Fruit fly (Drosophila melanogaster) whole organism, embryonic: ENCODE data around the gene CG8326.

ENCODE experiments used
- Aef1 ChIP-seq: fragments of 200-800 bp; sonication (Bioruptor generic); IDR thresholded peaks from 3 replicates; pipeline ENCODE4 v1.3.6; 2022; ENCODE audit warnings: missing biosample characterization, missing genetic modification characterization
- CG10462 ChIP-seq: fragments of 200-800 bp; sonication (Bioruptor generic); optimal IDR thresholded peaks from 2 replicates; lab custom pipeline; 2016; ENCODE audit warnings: missing biosample characterization, missing genetic modification characterization
- CG10979 ChIP-seq: fragments of 200-800 bp; sonication (Bioruptor generic); optimal IDR thresholded peaks from 2 replicates; lab custom pipeline; 2018; ENCODE audit warnings: missing biosample characterization, mild to moderate bottlenecking, missing genetic modification characterization, moderate library complexity
- CG11398 ChIP-seq: fragments of 200-800 bp; sonication (Bioruptor generic); optimal IDR thresholded peaks from 2 replicates; lab custom pipeline; 2016; ENCODE audit warnings: missing biosample characterization, missing genetic modification characterization
- CG12071 ChIP-seq: fragments of 200-800 bp; sonication (Bioruptor generic); optimal IDR thresholded peaks from 3 replicates; lab custom pipeline; 2018; ENCODE audit warnings: missing biosample characterization, mild to moderate bottlenecking, missing genetic modification characterization
- CG1233 ChIP-seq: fragments of 200-800 bp; sonication (Bioruptor generic); optimal IDR thresholded peaks from 4 replicates; lab custom pipeline; 2018; ENCODE audit warnings: missing biosample characterization, mild to moderate bottlenecking, missing genetic modification characterization
- CG12942 ChIP-seq: fragments of 200-800 bp; sonication (Bioruptor generic); optimal IDR thresholded peaks from 3 replicates; lab custom pipeline; 2016; ENCODE audit warnings: missing biosample characterization, missing genetic modification characterization
- CG13296 ChIP-seq: fragments of 200-800 bp; sonication (Bioruptor generic); optimal IDR thresholded peaks from 3 replicates; lab custom pipeline; 2018; ENCODE audit warnings: missing biosample characterization, mild to moderate bottlenecking, missing genetic modification characterization
- CG1647 ChIP-seq: fragments of 200-800 bp; sonication (Bioruptor generic); optimal IDR thresholded peaks from 3 replicates; lab custom pipeline; 2016; ENCODE audit warnings: missing biosample characterization, missing genetic modification characterization
- CG17568 ChIP-seq: fragments of 200-800 bp; sonication (Bioruptor generic); optimal IDR thresholded peaks from 2 replicates; lab custom pipeline; 2018; ENCODE audit warnings: missing biosample characterization, mild to moderate bottlenecking, missing genetic modification characterization, moderate library complexity
- CG2678 ChIP-seq: fragments of 200-800 bp; sonication (Bioruptor generic); optimal IDR thresholded peaks from 3 replicates; lab custom pipeline; 2019; ENCODE audit warnings: missing biosample characterization, mild to moderate bottlenecking, missing genetic modification characterization, moderate library complexity
- CG31388 ChIP-seq: fragments of 200-800 bp; sonication (Bioruptor generic); optimal IDR thresholded peaks from 2 replicates; lab custom pipeline; 2016; ENCODE audit warnings: missing biosample characterization, missing genetic modification characterization
- CG3281 ChIP-seq: fragments of 200-800 bp; sonication (Bioruptor generic); optimal IDR thresholded peaks from 3 replicates; lab custom pipeline; 2017; ENCODE audit warnings: missing biosample characterization, mild to moderate bottlenecking, missing genetic modification characterization
- CG33213 ChIP-seq: fragments of 200-800 bp; sonication (Bioruptor generic); optimal IDR thresholded peaks from 3 replicates; lab custom pipeline; 2016; ENCODE audit warnings: missing biosample characterization, missing genetic modification characterization
- CG3847 ChIP-seq: fragments of 200-800 bp; sonication (Bioruptor generic); IDR thresholded peaks from 2 replicates; pipeline ENCODE4 v1.3.6; 2022; ENCODE audit warnings: missing biosample characterization, missing genetic modification characterization
- CG4328 ChIP-seq: fragments of 200-800 bp; sonication (Bioruptor generic); optimal IDR thresholded peaks from 3 replicates; lab custom pipeline; 2017; ENCODE audit warnings: missing biosample characterization, missing genetic modification reagents, missing genetic modification characterization
- CG4854 ChIP-seq: fragments of 200-800 bp; sonication (Bioruptor generic); optimal IDR thresholded peaks from 2 replicates; lab custom pipeline; 2016; ENCODE audit warnings: missing biosample characterization, missing genetic modification characterization, inconsistent platforms
- CG6175 ChIP-seq: fragments of 200-800 bp; sonication (Bioruptor generic); IDR thresholded peaks from 3 replicates; pipeline ENCODE4 v1.3.6; 2022; ENCODE audit warnings: missing biosample characterization, missing genetic modification characterization
- CG6254 ChIP-seq: fragments of 200-800 bp; sonication (Bioruptor generic); optimal IDR thresholded peaks from 3 replicates; lab custom pipeline; 2017; ENCODE audit warnings: mild to moderate bottlenecking, missing biosample characterization, missing genetic modification reagents, missing genetic modification characterization
- CG6813 ChIP-seq: fragments of 200-800 bp; sonication (Bioruptor generic); optimal IDR thresholded peaks from 2 replicates; lab custom pipeline; 2017; ENCODE audit warnings: missing biosample characterization, missing genetic modification characterization, mild to moderate bottlenecking, moderate library complexity, missing genetic modification reagents
- CG7271 ChIP-seq: fragments of 200-800 bp; sonication (Bioruptor generic); optimal IDR thresholded peaks from 2 replicates; lab custom pipeline; 2018; ENCODE audit warnings: missing biosample characterization, mild to moderate bottlenecking, missing genetic modification characterization, moderate library complexity
- Gsc ChIP-seq: fragments of 200-800 bp; sonication (Bioruptor generic); IDR thresholded peaks from 2 replicates; pipeline ENCODE4 v1.3.6; 2022; ENCODE audit warnings: missing biosample characterization, missing genetic modification characterization
- Lhr ChIP-seq: fragments of 200-800 bp; sonication (Bioruptor generic); optimal IDR thresholded peaks from 3 replicates; lab custom pipeline; 2017; ENCODE audit warnings: mild to moderate bottlenecking, missing biosample characterization, missing genetic modification reagents, missing genetic modification characterization
- MTF-1 ChIP-seq: fragments of 200-800 bp; sonication (Bioruptor generic); optimal IDR thresholded peaks from 2 replicates; lab custom pipeline; 2018; ENCODE audit warnings: missing biosample characterization, mild to moderate bottlenecking, missing genetic modification characterization, borderline replicate concordance
- Neu2 ChIP-seq: fragments of 200-800 bp; sonication (Bioruptor generic); optimal IDR thresholded peaks from 3 replicates; lab custom pipeline; 2016; ENCODE audit warnings: missing biosample characterization, missing genetic modification characterization, borderline replicate concordance
- Pdp1 ChIP-seq, 2 experiments: fragments of 200-800 bp; sonication (Bioruptor generic); optimal IDR thresholded peaks; 3 replicates each; lab custom pipeline; 2016; ENCODE audit warnings: missing biosample characterization in 2 of 2, missing genetic modification characterization in 2 of 2, mild to moderate bottlenecking in 1 of 2, moderate library complexity in 1 of 2
- Side ChIP-seq: fragments of 200-800 bp; sonication (Bioruptor generic); optimal IDR thresholded peaks from 2 replicates; lab custom pipeline; 2016; ENCODE audit warnings: missing biosample characterization, missing genetic modification characterization
- Six4 ChIP-seq: fragments of 200-800 bp; sonication (Bioruptor generic); optimal IDR thresholded peaks from 2 replicates; lab custom pipeline; 2016; ENCODE audit warnings: missing biosample characterization, missing genetic modification characterization
- Sox100B ChIP-seq: fragments of 200-800 bp; sonication (Bioruptor generic); optimal IDR thresholded peaks from 3 replicates; lab custom pipeline; 2018; ENCODE audit warnings: missing biosample characterization, mild to moderate bottlenecking, missing genetic modification characterization
- Spps ChIP-seq: fragments of 200-800 bp; sonication (Bioruptor generic); optimal IDR thresholded peaks from 2 replicates; lab custom pipeline; 2018; ENCODE audit warnings: missing biosample characterization, mild to moderate bottlenecking, missing genetic modification characterization
- Sry-δ ChIP-seq: fragments of 200-800 bp; sonication (Bioruptor generic); optimal IDR thresholded peaks from 2 replicates; lab custom pipeline; 2016; ENCODE audit warnings: missing biosample characterization, missing genetic modification characterization
- YL-1 ChIP-seq: fragments of 200-800 bp; sonication (Bioruptor generic); optimal IDR thresholded peaks from 3 replicates; lab custom pipeline; 2017; ENCODE audit warnings: missing biosample characterization, mild to moderate bottlenecking, missing genetic modification characterization
- ab ChIP-seq: fragments of 200-800 bp; sonication (Bioruptor generic); optimal IDR thresholded peaks from 2 replicates; lab custom pipeline; 2016; ENCODE audit warnings: missing biosample characterization, missing genetic modification characterization
- bab2 ChIP-seq: fragments of 200-800 bp; sonication (Bioruptor generic); optimal IDR thresholded peaks from 2 replicates; lab custom pipeline; 2016; ENCODE audit warnings: missing biosample characterization, missing genetic modification characterization
- chm ChIP-seq: fragments of 200-800 bp; sonication (Bioruptor generic); IDR thresholded peaks from 2 replicates; pipeline ENCODE4 v1.3.6; 2022; ENCODE audit warnings: missing biosample characterization, missing genetic modification characterization
- ci ChIP-seq: fragments of 200-800 bp; sonication (Bioruptor generic); IDR thresholded peaks from 3 replicates; pipeline ENCODE4 v1.3.6; 2022; ENCODE audit warnings: missing biosample characterization, missing genetic modification characterization
- cwo ChIP-seq: fragments of 200-800 bp; sonication (Bioruptor generic); optimal IDR thresholded peaks from 3 replicates; lab custom pipeline; 2017; ENCODE audit warnings: missing biosample characterization, missing genetic modification characterization, mild to moderate bottlenecking, moderate library complexity, missing genetic modification reagents
- dmrt99B ChIP-seq: fragments of 200-800 bp; sonication (Bioruptor generic); optimal IDR thresholded peaks from 2 replicates; lab custom pipeline; 2018; ENCODE audit warnings: missing biosample characterization, mild to moderate bottlenecking, missing genetic modification characterization, moderate library complexity
- fd64A ChIP-seq: fragments of 200-800 bp; sonication (Bioruptor generic); optimal IDR thresholded peaks from 3 replicates; lab custom pipeline; 2018; ENCODE audit warnings: missing biosample characterization, mild to moderate bottlenecking, missing genetic modification characterization
- grn ChIP-seq: fragments of 200-800 bp; sonication (Bioruptor generic); optimal IDR thresholded peaks from 3 replicates; lab custom pipeline; 2017; ENCODE audit warnings: missing biosample characterization, missing genetic modification characterization
- gro ChIP-seq: fragments of 200-800 bp; sonication (Bioruptor generic); optimal IDR thresholded peaks from 2 replicates; lab custom pipeline; 2016; ENCODE audit warnings: missing biosample characterization, missing genetic modification characterization
- kni ChIP-seq: fragments of 200-800 bp; sonication (Bioruptor generic); optimal IDR thresholded peaks from 3 replicates; lab custom pipeline; 2017; ENCODE audit warnings: mild to moderate bottlenecking, missing biosample characterization, missing genetic modification reagents, missing genetic modification characterization
- lmd ChIP-seq: fragments of 200-800 bp; sonication (Bioruptor generic); IDR thresholded peaks from 2 replicates; pipeline ENCODE4 v1.3.6; 2022; ENCODE audit warnings: missing biosample characterization, missing genetic modification characterization
- lov ChIP-seq, 2 experiments: fragments of 200-800 bp in 1 of 2; fragments of >200 bp in 1 of 2; sonication (Bioruptor generic) in 1 of 2; IDR thresholded peaks in 1 of 2; optimal IDR thresholded peaks in 1 of 2; 2 replicates in 1 of 2; 3 replicates in 1 of 2; pipeline versions ENCODE4 v1.3.6 to Lab custom; 2017 to 2022; ENCODE audit warnings: missing biosample characterization in 1 of 2, missing genetic modification characterization in 1 of 2
- luna ChIP-seq: fragments of 200-800 bp; sonication (Bioruptor generic); optimal IDR thresholded peaks from 2 replicates; lab custom pipeline; 2016; ENCODE audit warnings: missing biosample characterization, missing genetic modification characterization
- ranshi ChIP-seq: fragments of 200-800 bp; sonication (Bioruptor generic); IDR thresholded peaks from 2 replicates; pipeline ENCODE4 v1.3.6; 2022; ENCODE audit warnings: missing biosample characterization, missing genetic modification characterization
- sc ChIP-seq, 3 experiments: fragments of >200 bp in 2 of 3; fragments of 200-800 bp in 1 of 3; sonication (Bioruptor generic) in 1 of 3; optimal IDR thresholded peaks; 2 replicates in 2 of 3; 3 replicates in 1 of 3; lab custom pipeline; 2017; ENCODE audit warnings: mild to moderate bottlenecking in 1 of 3, missing biosample characterization in 1 of 3, missing genetic modification characterization in 1 of 3, missing genetic modification reagents in 1 of 3
- seq ChIP-seq: fragments of 200-800 bp; sonication (Bioruptor generic); IDR thresholded peaks from 2 replicates; pipeline ENCODE4 v1.3.6; 2022; ENCODE audit warnings: missing biosample characterization, missing genetic modification characterization
- wdn ChIP-seq: fragments of 200-800 bp; sonication (Bioruptor generic); IDR thresholded peaks from 2 replicates; pipeline ENCODE4 v1.3.6; 2022; ENCODE audit warnings: missing biosample characterization, missing genetic modification characterization
- zen2 ChIP-seq: fragments of 200-800 bp; sonication (Bioruptor generic); IDR thresholded peaks from 3 replicates; pipeline ENCODE4 v1.3.6; 2022; ENCODE audit warnings: missing biosample characterization, missing genetic modification characterization; ENCODE audit not compliant: partially characterized antibody

Gene CG8326

DNA sequence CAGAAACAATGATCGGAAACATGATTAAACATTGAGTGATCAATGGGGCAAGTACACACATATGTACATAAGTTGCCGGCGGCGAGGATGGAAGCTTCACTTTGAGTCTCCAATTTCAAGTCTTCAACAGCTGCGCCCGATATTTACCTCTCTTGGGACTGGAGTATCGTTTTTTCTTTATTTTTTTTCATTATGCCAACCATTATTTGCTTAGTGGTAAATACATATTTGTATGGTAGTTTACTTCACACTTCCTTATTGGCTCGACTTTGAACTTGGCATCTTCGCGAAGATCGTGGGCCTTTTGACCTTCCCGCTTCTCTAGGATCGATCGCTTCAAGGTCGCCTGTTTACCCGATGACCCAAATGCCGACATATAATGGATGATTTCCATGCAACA, 46.6 kb downstream of the CG8326 start (continued):
- TF ChIP-seq luna (GFP tag; lab: Kevin White, UChicago) (no peak), kni (GFP tag; lab: Kevin White, UChicago) (no peak), Six4 (peak; percentile 17), Pdp1 (GFP tag; optimal IDR thresholded peaks at IDR 0.05; lab: Kevin White, UChicago) (no peak), Lhr (no peak), CG33213 (GFP tag; lab: Kevin White, UChicago) (peak; percentile 46), Spps (tag; lab: Kevin White, UChicago) (no peak), CG4854 (GFP tag; lab: Kevin White, UChicago) (peak; percentile 35), cwo (GFP tag; lab: Kevin White, UChicago) (no peak), CG4328 (GFP tag; lab: Kevin White, UChicago) (peak; percentile 21), grn (no peak), CG10979 (tag; lab: Kevin White, UChicago) (no peak), wdn (no peak), YL-1 (no peak), Gsc (GFP tag; lab: Robert Waterston, UW) (no peak), CG6175 (GFP tag; lab: Robert Waterston, UW) (no peak), chm (GFP tag; lab: Robert Waterston, UW) (no peak), CG3847 (GFP tag; lab: Robert Waterston, UW) (no peak), CG6254 (GFP tag; lab: Kevin White, UChicago) (no peak), CG6813 (GFP tag; lab: Kevin White, UChicago) (peak; percentile 50), CG3281 (GFP tag; lab: Kevin White, UChicago) (peak; percentile 28), Sox100B (GFP tag; lab: Kevin White, UChicago) (peak; percentile 38), bab2 (GFP tag; lab: Kevin White, UChicago) (peak; percentile 36), gro (no peak), CG17568 (GFP tag; lab: Kevin White, UChicago) (peak; percentile 48), CG11398 (peak; percentile 57), CG1647 (GFP tag; lab: Kevin White, UChicago) (peak; percentile 25), CG12071 (GFP tag; lab: Kevin White, UChicago) (peak; percentile 12), lmd (no peak), CG2678 (tag; lab: Kevin White, UChicago) (peak; percentile 59), seq (peak; percentile 53; the same call in 1 of the 2 replicates), zen2 (no peak), lov (optimal IDR thresholded peaks at IDR 0.05; lab: Kevin White, UChicago) (no peak), lov (GFP tag; IDR thresholded peaks at IDR 0.05; lab: Robert Waterston, UW) (no peak), CG31388 (GFP tag; lab: Kevin White, UChicago) (no peak), Side (GFP tag; lab: Kevin White, UChicago) (no peak), Aef1 (GFP tag; lab: Robert Waterston, UW) (no peak), ranshi (GFP tag; lab: Robert Waterston, UW) (peak; percentile 18; the same call in 1 of the 2 replicates), CG12942 (peak; percentile 5), ci (GFP tag; lab: Robert Waterston, UW) (peak; percentile 59; the same call in 1 of the 3 replicates), CG7271 (tag; lab: Kevin White, UChicago) (no peak), fd64A (GFP tag; lab: Kevin White, UChicago) (peak; percentile 16), Sry-δ (peak; percentile 5), CG13296 (GFP tag; lab: Kevin White, UChicago) (peak; percentile 53), CG1233 (peak; percentile 50), dmrt99B (tag; lab: Kevin White, UChicago) (peak; percentile 35), sc (optimal IDR thresholded peaks at IDR 0.05; lab: Kevin White, UChicago) (no peak), sc (GFP tag; optimal IDR thresholded peaks at IDR 0.05; lab: Kevin White, UChicago) (peak; percentile 2), MTF-1 (GFP tag; lab: Kevin White, UChicago) (peak; percentile 12), Neu2 (GFP tag; lab: Kevin White, UChicago) (no peak), CG10462 (GFP tag; lab: Kevin White, UChicago) (no peak), ab (no peak)
